Worm (Caenorhabditis elegans) whole organism, young adult: ENCODE measurements around the gene srm-1.
A peak's percentile ranks its signal among the peaks of the same experiment; 100 is the strongest.

Experiments used
- B0019.2 ChIP-seq: fragments of 200-800 bp; sonication (Bioruptor generic); conservative IDR thresholded peaks from 2 replicates; pipeline ENCODE4 v1.3.6; 2022; ENCODE audit warnings: missing genetic modification reagents, missing genetic modification characterization, missing compliant biosample characterization
- B0035.1 ChIP-seq: sonication (generic microtip); optimal IDR thresholded peaks from 2 replicates; lab custom pipeline; 2016; ENCODE audit warnings: missing genetic modification characterization, mild to moderate bottlenecking, missing compliant biosample characterization, missing genotype, missing genetic modification reagents
- C06A6.2 ChIP-seq: fragments of 200-800 bp; sonication (Bioruptor generic); conservative IDR thresholded peaks from 2 replicates; pipeline ENCODE4 v1.3.6; 2022; ENCODE audit warnings: missing genetic modification characterization, missing compliant biosample characterization
- D2030.7 ChIP-seq: fragments of 200-800 bp; sonication (Bioruptor generic); IDR thresholded peaks from 2 replicates; pipeline ENCODE4 v1.3.6; 2022; ENCODE audit warnings: missing genetic modification reagents, missing genetic modification characterization, missing compliant biosample characterization
- F10E7.11 ChIP-seq: sonication (generic microtip); optimal IDR thresholded peaks from 2 replicates; lab custom pipeline; 2017; ENCODE audit warnings: mild to moderate bottlenecking, missing genetic modification characterization, moderate library complexity, missing compliant biosample characterization
- F39B2.1 ChIP-seq: fragments of 200-800 bp; sonication (Bioruptor generic); IDR thresholded peaks from 2 replicates; pipeline ENCODE4 v1.3.6; 2022; ENCODE audit warnings: missing genetic modification reagents, missing genetic modification characterization, missing compliant biosample characterization
- F49E8.2 ChIP-seq: sonication (generic microtip); optimal IDR thresholded peaks from 3 replicates; lab custom pipeline; 2017; ENCODE audit warnings: missing genetic modification characterization, mild to moderate bottlenecking, missing compliant biosample characterization, antibody characterized with exemption, moderate library complexity; ENCODE audit not compliant: insufficient read depth
- F57A8.1 ChIP-seq: fragments of 200-800 bp; sonication (Bioruptor generic); optimal IDR thresholded peaks from 2 replicates; lab custom pipeline; 2018; ENCODE audit warnings: mild to moderate bottlenecking, missing genetic modification characterization, moderate library complexity, missing compliant biosample characterization
- K12H6.12 ChIP-seq: fragments of 200-800 bp; sonication (Bioruptor generic); optimal IDR thresholded peaks from 2 replicates; lab custom pipeline; 2018; ENCODE audit warnings: mild to moderate bottlenecking, missing genetic modification characterization, missing compliant biosample characterization
- T07F8.4 ChIP-seq: sonication (generic microtip); optimal IDR thresholded peaks from 2 replicates; lab custom pipeline; 2016; ENCODE audit warnings: mild to moderate bottlenecking, missing genetic modification characterization, moderate library complexity, missing compliant biosample characterization
- Y56A3A.18 ChIP-seq: fragments of 200-800 bp; sonication (Bioruptor generic); IDR thresholded peaks from 2 replicates; pipeline ENCODE4 v1.3.6; 2022; ENCODE audit warnings: missing genetic modification reagents, missing genetic modification characterization, missing compliant biosample characterization
- Y79H2A.3 ChIP-seq: fragments of 200-800 bp; sonication (Bioruptor generic); conservative IDR thresholded peaks from 2 replicates; pipeline ENCODE4 v1.3.6; 2022; ENCODE audit warnings: missing genetic modification reagents, missing genetic modification characterization, missing compliant biosample characterization
- ZK185.1 ChIP-seq: sonication (generic microtip); optimal IDR thresholded peaks from 2 replicates; lab custom pipeline; 2016; ENCODE audit warnings: mild to moderate bottlenecking, missing genetic modification characterization, missing compliant biosample characterization; ENCODE audit not compliant: poor library complexity, severe bottlenecking
- aptf-2 ChIP-seq: fragments of 200-800 bp; sonication (Bioruptor generic); conservative IDR thresholded peaks from 2 replicates; pipeline ENCODE4 v1.3.6; 2022; ENCODE audit warnings: missing genetic modification reagents, missing genetic modification characterization, missing compliant biosample characterization
- aptf-3 ChIP-seq: fragments of 200-800 bp; sonication (Bioruptor generic); IDR thresholded peaks from 2 replicates; pipeline ENCODE4 v1.3.6; 2022; ENCODE audit warnings: missing genetic modification characterization, missing compliant biosample characterization
- athp-1 ChIP-seq: sonication (generic microtip); optimal IDR thresholded peaks from 2 replicates; lab custom pipeline; 2017; ENCODE audit warnings: mild to moderate bottlenecking, missing genetic modification characterization, missing compliant biosample characterization
- bed-2 ChIP-seq: fragments of 200-800 bp; sonication (Bioruptor generic); IDR thresholded peaks from 2 replicates; pipeline ENCODE4 v1.3.6; 2022; ENCODE audit warnings: missing genetic modification reagents, missing genetic modification characterization, missing compliant biosample characterization
- cebp-2 ChIP-seq: fragments of 200-800 bp; sonication (Bioruptor generic); IDR thresholded peaks from 2 replicates; pipeline ENCODE4 v1.3.6; 2022; ENCODE audit warnings: missing genetic modification characterization, missing compliant biosample characterization
- ceh-100 ChIP-seq: fragments of 200-800 bp; sonication (Bioruptor generic); IDR thresholded peaks from 2 replicates; pipeline ENCODE4 v1.3.6; 2022; ENCODE audit warnings: missing genetic modification reagents, missing genetic modification characterization, missing compliant biosample characterization
- ceh-27 ChIP-seq: fragments of 200-800 bp; sonication (Bioruptor generic); optimal IDR thresholded peaks from 2 replicates; lab custom pipeline; 2018; ENCODE audit warnings: mild to moderate bottlenecking, missing genetic modification characterization, moderate library complexity, missing compliant biosample characterization
- die-1 ChIP-seq: sonication (generic microtip); optimal IDR thresholded peaks from 2 replicates; lab custom pipeline; 2016; ENCODE audit warnings: missing genotype, mild to moderate bottlenecking, missing genetic modification characterization, missing compliant biosample characterization
- dox-1 ChIP-seq: fragments of 200-800 bp; sonication (Bioruptor generic); IDR thresholded peaks from 2 replicates; pipeline ENCODE4 v1.3.6; 2022; ENCODE audit warnings: missing genetic modification reagents, missing genetic modification characterization, missing compliant biosample characterization
- egrh-3 ChIP-seq: fragments of 200-800 bp; sonication (Bioruptor generic); IDR thresholded peaks from 2 replicates; pipeline ENCODE4 v1.3.6; 2022; ENCODE audit warnings: missing genetic modification reagents, missing genetic modification characterization, missing compliant biosample characterization
- ekl-4 ChIP-seq: fragments of 200-800 bp; sonication (Bioruptor generic); IDR thresholded peaks from 2 replicates; pipeline ENCODE4 v1.3.6; 2022; ENCODE audit warnings: missing genetic modification reagents, missing genetic modification characterization, missing compliant biosample characterization
- him-1 ChIP-seq: sonication (generic microtip); optimal IDR thresholded peaks from 2 replicates; lab custom pipeline; 2016; ENCODE audit warnings: missing genotype, missing genetic modification reagents, missing genetic modification characterization, missing compliant biosample characterization
- hlh-12 ChIP-seq: sonication (generic microtip); optimal IDR thresholded peaks from 2 replicates; lab custom pipeline; 2016; ENCODE audit warnings: missing genetic modification characterization, missing compliant biosample characterization
- hmg-1.2 ChIP-seq: fragments of 200-800 bp; sonication (Bioruptor generic); IDR thresholded peaks from 2 replicates; pipeline ENCODE4 v1.3.6; 2022; ENCODE audit warnings: missing genetic modification reagents, missing genetic modification characterization, missing compliant biosample characterization
- hrde-1 ChIP-seq: sonication (generic microtip); optimal IDR thresholded peaks from 2 replicates; lab custom pipeline; 2016; ENCODE audit warnings: missing genetic modification characterization, mild to moderate bottlenecking, missing compliant biosample characterization, moderate library complexity, missing genotype, missing genetic modification reagents, borderline replicate concordance
- let-607 ChIP-seq, 2 experiments: fragments of 200-800 bp in 1 of 2; sonication (Bioruptor generic) in 1 of 2; sonication (generic microtip) in 1 of 2; optimal IDR thresholded peaks; 2 replicates each; lab custom pipeline; 2016 to 2018; ENCODE audit warnings: mild to moderate bottlenecking in 2 of 2, missing compliant biosample characterization in 2 of 2, missing genetic modification characterization in 2 of 2, moderate library complexity in 2 of 2, missing genotype in 1 of 2
- madf-10 ChIP-seq: sonication (generic microtip); optimal IDR thresholded peaks from 2 replicates; lab custom pipeline; 2016; ENCODE audit warnings: mild to moderate bottlenecking, missing genetic modification characterization, missing compliant biosample characterization
- madf-3 ChIP-seq: fragments of 200-800 bp; sonication (Bioruptor generic); IDR thresholded peaks from 2 replicates; pipeline ENCODE4 v1.3.6; 2022; ENCODE audit warnings: missing genetic modification reagents, missing genetic modification characterization, missing compliant biosample characterization
- mxl-1 ChIP-seq: sonication (generic microtip); optimal IDR thresholded peaks from 2 replicates; lab custom pipeline; 2016; ENCODE audit warnings: missing genetic modification characterization, missing compliant biosample characterization
- nfyb-1 ChIP-seq: fragments of 200-800 bp; sonication (Bioruptor generic); IDR thresholded peaks from 2 replicates; pipeline ENCODE4 v1.3.6; 2022; ENCODE audit warnings: missing genetic modification reagents, missing genetic modification characterization, missing compliant biosample characterization
- nhr-120 ChIP-seq: fragments of 200-800 bp; sonication (Bioruptor generic); IDR thresholded peaks from 2 replicates; pipeline ENCODE4 v1.3.6; 2022; ENCODE audit warnings: missing genetic modification characterization, missing compliant biosample characterization
- nhr-90 ChIP-seq: sonication (generic microtip); optimal IDR thresholded peaks from 2 replicates; lab custom pipeline; 2016; ENCODE audit warnings: missing genotype, mild to moderate bottlenecking, missing genetic modification characterization, missing compliant biosample characterization
- pha-4 ChIP-seq: fragments of 150-350 bp; sonication (generic microtip); optimal IDR thresholded peaks from 2 replicates; lab custom pipeline; 2014; ENCODE audit warnings: missing biosample characterization, missing genetic modification reagents, missing genetic modification characterization
- repo-1 ChIP-seq: sonication (generic microtip); optimal IDR thresholded peaks from 2 replicates; lab custom pipeline; 2017; ENCODE audit warnings: mild to moderate bottlenecking, missing genetic modification characterization, missing compliant biosample characterization
- rpc-1 ChIP-seq, 2 experiments: fragments of 150-350 bp in 1 of 2; sonication (generic microtip) in 1 of 2; optimal IDR thresholded peaks; 2 replicates each; lab custom pipeline; 2014 to 2018; ENCODE audit warnings: missing biosample characterization in 1 of 2, missing genetic modification characterization in 1 of 2, missing genetic modification reagents in 1 of 2, missing genotype in 1 of 2
- snpc-1.3 ChIP-seq: sonication (generic microtip); optimal IDR thresholded peaks from 2 replicates; lab custom pipeline; 2017; ENCODE audit warnings: missing genetic modification characterization, mild to moderate bottlenecking, missing compliant biosample characterization, antibody characterized with exemption, moderate library complexity, missing genotype, missing genetic modification reagents; ENCODE audit not compliant: insufficient read depth
- snpc-3.4 ChIP-seq: sonication (generic microtip); optimal IDR thresholded peaks from 2 replicates; lab custom pipeline; 2017; ENCODE audit warnings: missing genetic modification characterization, mild to moderate bottlenecking, missing compliant biosample characterization, antibody characterized with exemption, moderate library complexity, missing genotype, missing genetic modification reagents
- snpc-4 ChIP-seq, 5 experiments: fragments of 150-350 bp in 1 of 5; sonication (generic microtip) in 4 of 5; optimal IDR thresholded peaks; 2 replicates each; lab custom pipeline; 2014 to 2018; ENCODE audit warnings: missing genetic modification characterization in 5 of 5, missing biosample characterization in 3 of 5, antibody characterized with exemption in 2 of 5, mild to moderate bottlenecking in 2 of 5, missing compliant biosample characterization in 2 of 5, missing genotype in 2 of 5, moderate library complexity in 2 of 5, missing genetic modification reagents in 1 of 5
- somi-1 ChIP-seq: fragments of 200-800 bp; sonication (Bioruptor generic); optimal IDR thresholded peaks from 2 replicates; lab custom pipeline; 2018; ENCODE audit warnings: mild to moderate bottlenecking, missing genetic modification characterization, missing compliant biosample characterization
- sptf-2 ChIP-seq: fragments of 200-800 bp; sonication (Bioruptor generic); optimal IDR thresholded peaks from 2 replicates; lab custom pipeline; 2018; ENCODE audit warnings: mild to moderate bottlenecking, missing genetic modification characterization, missing compliant biosample characterization
- tbp1 ChIP-seq: fragments of 200-800 bp; sonication (Bioruptor generic); optimal IDR thresholded peaks from 2 replicates; lab custom pipeline; 2018; ENCODE audit warnings: mild to moderate bottlenecking, missing genetic modification characterization, missing compliant biosample characterization
- unc-130 ChIP-seq: sonication (generic microtip); optimal IDR thresholded peaks from 2 replicates; lab custom pipeline; 2016; ENCODE audit warnings: missing genetic modification reagents, missing genetic modification characterization, missing compliant biosample characterization
- ztf-28 ChIP-seq: fragments of 200-800 bp; sonication (Bioruptor generic); IDR thresholded peaks from 2 replicates; pipeline ENCODE4 v1.3.6; 2022; ENCODE audit warnings: missing genetic modification reagents, missing genetic modification characterization, missing compliant biosample characterization

srm-1 gene

DNA sequence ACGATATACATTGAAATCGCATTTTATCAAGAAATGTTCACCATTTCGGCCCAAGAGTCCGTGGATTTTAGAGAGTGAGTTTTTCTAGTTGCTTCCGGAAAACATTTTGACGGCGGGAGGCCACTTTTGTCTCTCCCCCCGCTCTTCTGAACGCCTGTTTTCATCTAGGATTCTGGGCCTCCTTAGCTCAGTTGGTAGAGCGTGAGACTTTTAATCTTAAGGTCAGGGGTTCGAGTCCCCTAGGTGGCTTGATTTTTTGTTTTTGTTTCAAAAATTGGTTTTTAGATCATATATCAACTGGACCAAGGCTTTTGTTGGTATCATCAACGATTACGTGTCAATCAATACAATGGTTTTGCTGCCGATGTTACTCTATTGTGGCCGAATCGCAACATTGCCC lies 26.4 kb downstream of the srm-1 start:
- TF ChIP-seq nhr-120 (GFP tag; lab: Robert Waterston, UW) = 0 out of 2 replicates have a peak, but pooled peaks have one; percentile 60
- peak; percentile 67; the same call in 1 of the 2 replicates for TF ChIP-seq aptf-3 (GFP tag; lab: Robert Waterston, UW)
- TF ChIP-seq dox-1 (GFP tag; lab: Robert Waterston, UW) = no peak; the same call in 1 of the 2 replicates
- TF ChIP-seq nfyb-1 (GFP tag; lab: Robert Waterston, UW) = peak; percentile 87
- peak; percentile 46 for TF ChIP-seq egrh-3 (GFP tag; lab: Robert Waterston, UW)
- peak; percentile 44 for TF ChIP-seq F10E7.11 (tag; lab: Kevin White, UChicago)
- TF ChIP-seq F49E8.2 (tag; lab: Kevin White, UChicago) = peak; percentile 28
- TF ChIP-seq F57A8.1 (GFP tag; lab: Kevin White, UChicago) = peak; percentile 26
- peak; percentile 46 for TF ChIP-seq madf-10
- peak; percentile 30 for TF ChIP-seq ceh-27 (GFP tag; lab: Kevin White, UChicago)
- TF ChIP-seq somi-1 (GFP tag; lab: Kevin White, UChicago) = peak; percentile 8
- TF ChIP-seq sptf-2 (GFP tag; lab: Kevin White, UChicago) = peak; percentile 74
- TF ChIP-seq hlh-12 (tag; lab: Kevin White, UChicago) = peak; percentile 40
- TF ChIP-seq nhr-90 (tag; lab: Kevin White, UChicago) = peak; percentile 88
- TF ChIP-seq madf-3 (GFP tag; lab: Robert Waterston, UW) = peak; percentile 65; the same call in 1 of the 2 replicates
- TF ChIP-seq snpc-3.4 (tag; lab: Kevin White, UChicago) = peak; percentile 12
- TF ChIP-seq hmg-1.2 (GFP tag; lab: Robert Waterston, UW) = peak; percentile 66; the same call in 1 of the 2 replicates
- TF ChIP-seq ZK185.1 (tag; lab: Kevin White, UChicago) = peak; percentile 47
- TF ChIP-seq K12H6.12 (tag; lab: Kevin White, UChicago) = peak; percentile 28
- peak; percentile 78 for TF ChIP-seq ztf-28 (GFP tag; lab: Robert Waterston, UW)
- TF ChIP-seq snpc-1.3 (tag; lab: Kevin White, UChicago) = peak; percentile 44
- peak; percentile 49 for TF ChIP-seq T07F8.4 (tag; lab: Kevin White, UChicago)
- TF ChIP-seq F39B2.1 (GFP tag; lab: Robert Waterston, UW) = no peak
- TF ChIP-seq pha-4 (tag; lab: Kevin White, UChicago) = no peak
- TF ChIP-seq tbp1 (GFP tag; lab: Kevin White, UChicago) = peak; percentile 99
- peak in 1 of 2 experiments; percentile 8 for TF ChIP-seq let-607 (tag; optimal IDR thresholded peaks at IDR 0.05; lab: Kevin White, UChicago)
- peak; percentile 75; the same call in 1 of the 2 replicates for TF ChIP-seq D2030.7 (GFP tag; lab: Robert Waterston, UW)
- peak; percentile 63 for TF ChIP-seq athp-1 (tag; lab: Kevin White, UChicago)
- TF ChIP-seq hrde-1 = peak; percentile 49
- TF ChIP-seq mxl-1 (tag; lab: Kevin White, UChicago) = peak; percentile 80
- TF ChIP-seq repo-1 (tag; lab: Kevin White, UChicago) = no peak
- 0 out of 2 replicates have a peak, but pooled peaks have one; percentile 22 for TF ChIP-seq bed-2
- TF ChIP-seq Y79H2A.3 = 0 out of 2 replicates have a peak, but pooled peaks have one; percentile 62
- TF ChIP-seq C06A6.2 (GFP tag; lab: Robert Waterston, UW) = no peak
- TF ChIP-seq die-1 (tag; lab: Kevin White, UChicago) = peak; percentile 86
- peak; percentile 44 for TF ChIP-seq unc-130
- TF ChIP-seq B0019.2 (GFP tag; lab: Robert Waterston, UW) = no peak
- peak; percentile 51; the same call in 1 of the 2 replicates for TF ChIP-seq ekl-4 (GFP tag; lab: Robert Waterston, UW)
- TF ChIP-seq ceh-100 (GFP tag; lab: Robert Waterston, UW) = peak; percentile 56; the same call in 1 of the 2 replicates
- no peak for TF ChIP-seq Y56A3A.18 (GFP tag; lab: Robert Waterston, UW)
- TF ChIP-seq snpc-4 (GFP tag; optimal IDR thresholded peaks at IDR 0.05; lab: Kevin White, UChicago) = peak; percentile 82
- peak; percentile 26 to 95 (median 92) for TF ChIP-seq snpc-4 (tag; optimal IDR thresholded peaks at IDR 0.05; lab: Kevin White, UChicago)
- peak; percentile 88 for TF ChIP-seq rpc-1 (optimal IDR thresholded peaks at IDR 0.05; lab: Kevin White, UChicago)
- TF ChIP-seq rpc-1 (tag; optimal IDR thresholded peaks at IDR 0.05; lab: Kevin White, UChicago) = peak; percentile 97
- TF ChIP-seq B0035.1 = no peak
- peak; percentile 66; the same call in 1 of the 2 replicates for TF ChIP-seq cebp-2
- TF ChIP-seq him-1 (tag; lab: Kevin White, UChicago) = peak; percentile 84
- TF ChIP-seq aptf-2 (GFP tag; lab: Robert Waterston, UW) = no peak
